Fruit fly (Drosophila melanogaster): ENCODE data around the gene colt.

colt gene

dm6 chr2L:2769476-2770185, at the start of gene colt, which contains the start of gene HINT1:
colt (minus strand) TSS chr2L:2770069.
HINT1 (plus strand) TSS chr2L:2770135.
- no peak for TF ChIP-seq ttk (optimal IDR thresholded peaks at IDR 0.05)
- no peak for TF ChIP-seq insv (optimal IDR thresholded peaks at IDR 0.05)
- no peak for TF ChIP-seq Myc (optimal IDR thresholded peaks at IDR 0.05)
- TF ChIP-seq Sin3A (optimal IDR thresholded peaks at IDR 0.05): no peak
- TF ChIP-seq psq (optimal IDR thresholded peaks at IDR 0.05): no peak
- TF ChIP-seq h (optimal IDR thresholded peaks at IDR 0.05): no peak

- TF ChIP-seq h (optimal IDR thresholded peaks at IDR 0.05): no peak
- TF ChIP-seq Sin3A (optimal IDR thresholded peaks at IDR 0.05): no peak
- no peak for TF ChIP-seq ttk (optimal IDR thresholded peaks at IDR 0.05)
- no peak for TF ChIP-seq Myc (optimal IDR thresholded peaks at IDR 0.05)
- TF ChIP-seq insv (optimal IDR thresholded peaks at IDR 0.05): no peak
- TF ChIP-seq psq (optimal IDR thresholded peaks at IDR 0.05): no peak
These were observed 45.8 kb upstream of the colt start, which contains the start of gene G6P for dm6 chr2L:2815673-2816072. G6P (minus strand) TSS chr2L:2815760.

DNA sequence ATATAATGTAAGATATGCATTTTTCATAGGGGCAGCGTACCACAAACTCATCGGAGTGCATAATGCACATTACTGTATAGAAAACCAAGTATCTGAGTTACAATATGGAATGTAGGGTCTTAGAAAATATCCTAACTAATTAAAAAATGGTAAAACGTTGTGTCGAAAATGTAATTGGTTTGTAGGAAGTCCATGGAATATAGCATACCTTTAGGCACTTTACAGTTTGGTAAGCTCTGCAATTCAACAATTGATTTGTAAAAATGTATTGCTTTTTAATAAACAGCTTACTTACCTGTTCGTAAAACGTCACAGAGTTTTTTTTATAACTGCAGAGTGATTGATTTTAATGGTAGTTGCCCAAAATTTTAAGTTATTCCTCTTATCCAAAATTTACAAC, 42.3 kb upstream of the colt start, which contains the start of gene CG2964:
TSS of gene CG2964 (plus strand) at position 301 of the 400 bp plus-strand sequence.
- TF ChIP-seq Sin3A (optimal IDR thresholded peaks at IDR 0.05): no peak
- no peak for TF ChIP-seq h (optimal IDR thresholded peaks at IDR 0.05)
- no peak for TF ChIP-seq Myc (optimal IDR thresholded peaks at IDR 0.05)
- no peak for TF ChIP-seq psq (optimal IDR thresholded peaks at IDR 0.05)
- TF ChIP-seq ttk (optimal IDR thresholded peaks at IDR 0.05): no peak
- no peak for TF ChIP-seq insv (optimal IDR thresholded peaks at IDR 0.05)

- TF ChIP-seq psq (optimal IDR thresholded peaks at IDR 0.05) (no peak), insv (optimal IDR thresholded peaks at IDR 0.05) (no peak), h (optimal IDR thresholded peaks at IDR 0.05) (no peak), Myc (optimal IDR thresholded peaks at IDR 0.05) (no peak), ttk (optimal IDR thresholded peaks at IDR 0.05) (no peak), Sin3A (optimal IDR thresholded peaks at IDR 0.05) (no peak)
These were observed 41.0 kb upstream of the colt start for dm6 chr2L:2810831-2811230.

DNA sequence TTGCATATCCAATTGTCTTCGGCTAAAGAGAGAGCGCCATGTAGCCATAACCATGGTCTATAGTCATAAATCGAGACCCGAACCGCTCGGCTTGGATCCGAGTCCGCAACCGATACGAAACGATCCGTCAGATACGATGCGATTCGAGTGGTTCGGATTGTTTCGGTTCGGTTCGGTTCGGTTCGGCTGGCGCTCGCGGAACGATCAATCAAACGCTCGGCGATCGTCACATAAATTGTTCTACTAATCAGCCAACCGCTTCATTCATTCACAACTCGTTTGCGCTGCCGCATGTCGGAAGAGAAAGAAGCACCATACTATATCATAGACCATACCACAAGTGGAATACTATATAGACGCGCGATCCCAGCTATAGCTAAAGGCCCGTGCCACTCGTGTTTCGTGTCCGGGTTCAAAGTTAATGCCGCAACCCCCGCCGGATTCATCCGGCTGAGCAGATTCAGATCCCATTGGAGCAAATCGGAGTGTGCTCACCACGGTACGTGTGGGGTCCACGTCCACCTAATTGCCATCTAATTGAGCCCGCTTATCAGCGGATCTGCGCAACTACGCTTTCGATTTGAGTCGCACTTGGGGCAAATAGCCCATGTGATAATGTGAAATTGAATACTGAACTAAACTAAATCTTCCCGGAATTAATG, 38.3 kb upstream of the colt start:
- no peak for TF ChIP-seq Myc (optimal IDR thresholded peaks at IDR 0.05)
- no peak for TF ChIP-seq insv (optimal IDR thresholded peaks at IDR 0.05)
- TF ChIP-seq h (optimal IDR thresholded peaks at IDR 0.05): no peak
- no peak for TF ChIP-seq psq (optimal IDR thresholded peaks at IDR 0.05)
- TF ChIP-seq Sin3A (optimal IDR thresholded peaks at IDR 0.05): no peak
- TF ChIP-seq ttk (optimal IDR thresholded peaks at IDR 0.05): no peak

- TF ChIP-seq ttk (optimal IDR thresholded peaks at IDR 0.05) (no peak), Sin3A (optimal IDR thresholded peaks at IDR 0.05) (no peak), h (optimal IDR thresholded peaks at IDR 0.05) (no peak), insv (optimal IDR thresholded peaks at IDR 0.05) (no peak), Myc (optimal IDR thresholded peaks at IDR 0.05) (no peak), psq (optimal IDR thresholded peaks at IDR 0.05) (no peak)
These were observed 37.7 kb upstream of the colt start for dm6 chr2L:2807597-2807996.

dm6 chr2L:2806190-2806763, 36.4 kb upstream of the colt start:
- TF ChIP-seq Sin3A (optimal IDR thresholded peaks at IDR 0.05) (no peak), insv (optimal IDR thresholded peaks at IDR 0.05) (no peak), psq (optimal IDR thresholded peaks at IDR 0.05) (no peak), h (optimal IDR thresholded peaks at IDR 0.05) (no peak), Myc (optimal IDR thresholded peaks at IDR 0.05) (no peak), ttk (optimal IDR thresholded peaks at IDR 0.05) (no peak)

- TF ChIP-seq Myc (optimal IDR thresholded peaks at IDR 0.05) (no peak), insv (optimal IDR thresholded peaks at IDR 0.05) (no peak), Sin3A (optimal IDR thresholded peaks at IDR 0.05) (no peak), h (optimal IDR thresholded peaks at IDR 0.05) (no peak), psq (optimal IDR thresholded peaks at IDR 0.05) (no peak), ttk (optimal IDR thresholded peaks at IDR 0.05) (no peak)
These were observed 34.9 kb upstream of the colt start, which contains the start of gene daw for dm6 chr2L:2804634-2805311. daw (plus strand) TSS chr2L:2805261.

- TF ChIP-seq h (optimal IDR thresholded peaks at IDR 0.05) (no peak), Myc (optimal IDR thresholded peaks at IDR 0.05) (no peak), psq (optimal IDR thresholded peaks at IDR 0.05) (no peak), ttk (optimal IDR thresholded peaks at IDR 0.05) (no peak), insv (optimal IDR thresholded peaks at IDR 0.05) (no peak), Sin3A (optimal IDR thresholded peaks at IDR 0.05) (no peak)
These were observed 32.7 kb upstream of the colt start for dm6 chr2L:2802527-2802926.

DNA sequence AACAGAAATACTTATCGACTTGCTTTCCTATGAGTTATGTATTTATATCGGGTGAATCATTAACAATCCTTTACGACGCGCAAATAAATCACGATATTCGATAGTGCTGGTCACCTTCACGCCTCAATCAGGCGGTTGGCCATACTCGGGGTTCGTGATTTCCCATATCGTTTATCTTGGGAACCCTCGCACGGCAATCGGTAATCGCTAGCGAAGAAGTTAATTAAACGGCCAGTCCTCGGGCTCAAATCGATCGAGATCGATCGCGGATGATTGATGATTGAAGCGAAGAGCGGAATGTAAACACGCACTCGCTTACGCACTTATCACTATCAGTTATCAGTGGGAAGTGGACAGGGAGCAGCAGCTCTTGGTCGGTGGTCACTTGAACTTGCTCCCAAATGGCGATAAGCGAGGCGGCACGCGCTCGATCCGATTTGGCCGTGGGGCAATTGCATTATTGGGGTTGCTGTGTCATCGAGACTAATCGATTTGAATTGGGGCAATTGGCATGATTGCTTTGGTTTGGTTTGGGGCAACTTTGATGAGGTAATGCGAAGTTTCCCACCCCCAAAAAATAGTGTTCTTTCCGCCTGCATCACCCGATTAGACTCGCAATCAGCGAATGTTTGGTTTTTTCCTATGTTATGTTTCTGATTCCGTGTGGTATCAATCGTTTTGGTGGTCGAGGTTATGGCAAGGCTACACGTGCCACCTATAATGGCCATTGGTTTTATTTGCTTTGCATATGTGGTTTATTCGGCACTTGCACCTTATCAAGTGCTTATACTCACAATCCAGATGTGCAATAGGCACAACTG, 31.3 kb upstream of the colt start:
- no peak for TF ChIP-seq ttk (optimal IDR thresholded peaks at IDR 0.05)
- TF ChIP-seq psq (optimal IDR thresholded peaks at IDR 0.05): no peak
- TF ChIP-seq insv (optimal IDR thresholded peaks at IDR 0.05): no peak
- TF ChIP-seq Sin3A (optimal IDR thresholded peaks at IDR 0.05): no peak
- TF ChIP-seq Myc (optimal IDR thresholded peaks at IDR 0.05): no peak
- TF ChIP-seq h (optimal IDR thresholded peaks at IDR 0.05): no peak

All from Kc167 (cell line).